Fruit fly (Drosophila melanogaster) whole organism, embryonic: ENCODE measurements around the gene CG4020.

Source experiments
- CG11560 ChIP-seq: fragments of 200-800 bp; sonication (Bioruptor generic); IDR thresholded peaks from 3 replicates; pipeline ENCODE4 v1.3.6; 2022; ENCODE audit warnings: missing biosample characterization, missing genetic modification characterization
- CG14441 ChIP-seq: fragments of 200-800 bp; sonication (Bioruptor generic); IDR thresholded peaks from 2 replicates; pipeline ENCODE4 v1.3.6; 2022; ENCODE audit warnings: missing biosample characterization, missing genetic modification characterization
- CG15011 ChIP-seq: fragments of 200-800 bp; sonication (Bioruptor generic); optimal IDR thresholded peaks from 3 replicates; lab custom pipeline; 2018; ENCODE audit warnings: missing biosample characterization, mild to moderate bottlenecking, missing genetic modification characterization
- CG15073 ChIP-seq: fragments of 200-800 bp; sonication (Bioruptor generic); optimal IDR thresholded peaks from 2 replicates; lab custom pipeline; 2016; ENCODE audit warnings: missing biosample characterization, missing genetic modification characterization
- CG16779 ChIP-seq: fragments of 200-800 bp; sonication (Bioruptor generic); IDR thresholded peaks from 2 replicates; pipeline ENCODE4 v1.3.6; 2022; ENCODE audit warnings: missing biosample characterization, missing genetic modification characterization
- CG16813 ChIP-seq: fragments of 200-800 bp; sonication (Bioruptor generic); IDR thresholded peaks from 3 replicates; pipeline ENCODE4 v1.3.6; 2022; ENCODE audit warnings: missing biosample characterization, missing genetic modification characterization; ENCODE audit not compliant: partially characterized antibody
- CG16863 ChIP-seq: fragments of 200-800 bp; sonication (Bioruptor generic); optimal IDR thresholded peaks from 3 replicates; lab custom pipeline; 2016; ENCODE audit warnings: missing biosample characterization, missing genetic modification characterization
- CG17361 ChIP-seq: fragments of 200-800 bp; sonication (Bioruptor generic); IDR thresholded peaks from 3 replicates; pipeline ENCODE4 v1.3.6; 2022; ENCODE audit warnings: missing biosample characterization, missing genetic modification characterization
- CG17568 ChIP-seq: fragments of 200-800 bp; sonication (Bioruptor generic); optimal IDR thresholded peaks from 2 replicates; lab custom pipeline; 2018; ENCODE audit warnings: missing biosample characterization, mild to moderate bottlenecking, missing genetic modification characterization, moderate library complexity
- CG34376 ChIP-seq: fragments of 200-800 bp; sonication (Bioruptor generic); optimal IDR thresholded peaks from 2 replicates; lab custom pipeline; 2018; ENCODE audit warnings: missing biosample characterization, mild to moderate bottlenecking, missing genetic modification characterization
- CG34422 ChIP-seq: fragments of 200-800 bp; sonication (Bioruptor generic); IDR thresholded peaks from 3 replicates; pipeline ENCODE4 v1.3.6; 2022; ENCODE audit warnings: missing biosample characterization, missing genetic modification characterization
- CG4282 ChIP-seq: fragments of 200-800 bp; sonication (Bioruptor generic); optimal IDR thresholded peaks from 2 replicates; lab custom pipeline; 2016; ENCODE audit warnings: missing biosample characterization, missing genetic modification characterization
- CG4424 ChIP-seq: fragments of 200-800 bp; sonication (Bioruptor generic); optimal IDR thresholded peaks from 3 replicates; lab custom pipeline; 2016; ENCODE audit warnings: missing biosample characterization, missing genetic modification characterization
- CG7786 ChIP-seq: fragments of 200-800 bp; sonication (Bioruptor generic); optimal IDR thresholded peaks from 2 replicates; lab custom pipeline; 2016; ENCODE audit warnings: missing biosample characterization, missing genetic modification characterization
- CG7839 ChIP-seq: fragments of 200-800 bp; sonication (Bioruptor generic); optimal IDR thresholded peaks from 3 replicates; lab custom pipeline; 2018; ENCODE audit warnings: missing biosample characterization, mild to moderate bottlenecking, missing genetic modification characterization, moderate library complexity
- CG8281 ChIP-seq: fragments of 200-800 bp; sonication (Bioruptor generic); optimal IDR thresholded peaks from 2 replicates; lab custom pipeline; 2018; ENCODE audit warnings: missing biosample characterization, mild to moderate bottlenecking, missing genetic modification characterization, moderate library complexity
- CG8944 ChIP-seq: fragments of 200-800 bp; sonication (Bioruptor generic); optimal IDR thresholded peaks from 3 replicates; lab custom pipeline; 2016; ENCODE audit warnings: missing biosample characterization, missing genetic modification characterization
- Dad ChIP-seq: fragments of 200-800 bp; sonication (Bioruptor generic); optimal IDR thresholded peaks from 3 replicates; lab custom pipeline; 2016; ENCODE audit warnings: missing biosample characterization, missing genetic modification characterization
- Ets97D ChIP-seq: fragments of 200-800 bp; sonication (Bioruptor generic); optimal IDR thresholded peaks from 3 replicates; lab custom pipeline; 2016; ENCODE audit warnings: missing biosample characterization, missing genetic modification characterization
- HHEX ChIP-seq: fragments of 200-800 bp; sonication (Bioruptor generic); optimal IDR thresholded peaks from 3 replicates; lab custom pipeline; 2017; ENCODE audit warnings: missing biosample characterization, mild to moderate bottlenecking, missing genetic modification characterization, missing genetic modification reagents
- HLH54F ChIP-seq: fragments of 200-800 bp; sonication (Bioruptor generic); optimal IDR thresholded peaks from 3 replicates; lab custom pipeline; 2016; ENCODE audit warnings: missing biosample characterization, missing genetic modification characterization
- HmgD ChIP-seq: fragments of 200-800 bp; sonication (Bioruptor generic); optimal IDR thresholded peaks from 3 replicates; lab custom pipeline; 2016; ENCODE audit warnings: missing biosample characterization, missing genetic modification characterization
- NC2β ChIP-seq: fragments of 200-800 bp; sonication (Bioruptor generic); optimal IDR thresholded peaks from 2 replicates; lab custom pipeline; 2016; ENCODE audit warnings: missing biosample characterization, missing genetic modification characterization
- Neu2 ChIP-seq: fragments of 200-800 bp; sonication (Bioruptor generic); optimal IDR thresholded peaks from 3 replicates; lab custom pipeline; 2016; ENCODE audit warnings: missing biosample characterization, missing genetic modification characterization, borderline replicate concordance
- Ptx1 ChIP-seq: fragments of 200-800 bp; sonication (Bioruptor generic); IDR thresholded peaks from 2 replicates; pipeline ENCODE4 v1.3.6; 2022; ENCODE audit warnings: missing biosample characterization, missing genetic modification characterization
- TFAM ChIP-seq: fragments of 200-800 bp; sonication (Bioruptor generic); optimal IDR thresholded peaks from 2 replicates; lab custom pipeline; 2017; ENCODE audit warnings: missing biosample characterization, missing genetic modification characterization, inconsistent platforms
- al ChIP-seq: fragments of 200-800 bp; sonication (Bioruptor generic); IDR thresholded peaks from 2 replicates; pipeline ENCODE4 v1.3.6; 2022; ENCODE audit warnings: missing biosample characterization, missing genetic modification characterization
- ara ChIP-seq: fragments of 200-800 bp; sonication (Bioruptor generic); IDR thresholded peaks from 2 replicates; pipeline ENCODE4 v1.3.6; 2022; ENCODE audit warnings: missing biosample characterization, missing genetic modification characterization
- ash1 ChIP-seq: fragments of 200-800 bp; sonication (Bioruptor generic); optimal IDR thresholded peaks from 2 replicates; lab custom pipeline; 2018; ENCODE audit warnings: missing biosample characterization, mild to moderate bottlenecking, missing genetic modification characterization
- bbx ChIP-seq: fragments of 200-800 bp; sonication (Bioruptor generic); IDR thresholded peaks from 2 replicates; pipeline ENCODE4 v1.3.6; 2022; ENCODE audit warnings: missing biosample characterization, missing genetic modification characterization; ENCODE audit not compliant: partially characterized antibody
- ci ChIP-seq: fragments of 200-800 bp; sonication (Bioruptor generic); IDR thresholded peaks from 3 replicates; pipeline ENCODE4 v1.3.6; 2022; ENCODE audit warnings: missing biosample characterization, missing genetic modification characterization
- corto ChIP-seq: fragments of 200-800 bp; sonication (Bioruptor generic); optimal IDR thresholded peaks from 2 replicates; lab custom pipeline; 2016; ENCODE audit warnings: missing biosample characterization, mild to moderate bottlenecking, missing genetic modification characterization, moderate library complexity
- crol ChIP-seq: fragments of 200-800 bp; sonication (Bioruptor generic); IDR thresholded peaks from 2 replicates; pipeline ENCODE4 v1.3.6; 2022; ENCODE audit warnings: missing biosample characterization, missing genetic modification characterization
- crp ChIP-seq, 2 experiments: fragments of 200-800 bp; sonication (Bioruptor generic); optimal IDR thresholded peaks; 2 replicates in 1 of 2; 3 replicates in 1 of 2; lab custom pipeline; 2017; ENCODE audit warnings: missing biosample characterization in 2 of 2, missing genetic modification characterization in 2 of 2, mild to moderate bottlenecking in 1 of 2, moderate library complexity in 1 of 2
- da ChIP-seq: fragments of 200-800 bp; sonication (Bioruptor generic); optimal IDR thresholded peaks from 2 replicates; lab custom pipeline; 2016; ENCODE audit warnings: missing biosample characterization, missing genetic modification characterization
- dmrt11E ChIP-seq: fragments of 200-800 bp; sonication (Bioruptor generic); optimal IDR thresholded peaks from 3 replicates; lab custom pipeline; 2018; ENCODE audit warnings: missing biosample characterization, mild to moderate bottlenecking, missing genetic modification characterization, moderate library complexity
- en ChIP-seq: fragments of 200-800 bp; sonication (Bioruptor generic); optimal IDR thresholded peaks from 2 replicates; lab custom pipeline; 2016; ENCODE audit warnings: missing biosample characterization, missing genetic modification characterization
- eyg ChIP-seq: fragments of 200-800 bp; sonication (Bioruptor generic); optimal IDR thresholded peaks from 3 replicates; lab custom pipeline; 2016; ENCODE audit warnings: missing biosample characterization, missing genetic modification characterization
- grn ChIP-seq: fragments of 200-800 bp; sonication (Bioruptor generic); optimal IDR thresholded peaks from 3 replicates; lab custom pipeline; 2017; ENCODE audit warnings: missing biosample characterization, missing genetic modification characterization
- gt ChIP-seq: fragments of 200-800 bp; sonication (Bioruptor generic); IDR thresholded peaks from 2 replicates; pipeline ENCODE4 v1.3.6; 2022; ENCODE audit warnings: missing biosample characterization, missing genetic modification characterization
- ind ChIP-seq: fragments of 200-800 bp; sonication (Bioruptor generic); optimal IDR thresholded peaks from 3 replicates; lab custom pipeline; 2016; ENCODE audit warnings: missing biosample characterization, missing genetic modification characterization
- kah ChIP-seq: fragments of 200-800 bp; sonication (Bioruptor generic); optimal IDR thresholded peaks from 2 replicates; lab custom pipeline; 2018; ENCODE audit warnings: missing biosample characterization, mild to moderate bottlenecking, missing genetic modification characterization
- lov ChIP-seq, 2 experiments: fragments of 200-800 bp in 1 of 2; fragments of >200 bp in 1 of 2; sonication (Bioruptor generic) in 1 of 2; IDR thresholded peaks in 1 of 2; optimal IDR thresholded peaks in 1 of 2; 2 replicates in 1 of 2; 3 replicates in 1 of 2; pipeline versions ENCODE4 v1.3.6 to Lab custom; 2017 to 2022; ENCODE audit warnings: missing biosample characterization in 1 of 2, missing genetic modification characterization in 1 of 2
- luna ChIP-seq: fragments of 200-800 bp; sonication (Bioruptor generic); optimal IDR thresholded peaks from 2 replicates; lab custom pipeline; 2016; ENCODE audit warnings: missing biosample characterization, missing genetic modification characterization
- sens ChIP-seq: fragments of 200-800 bp; sonication (Bioruptor generic); peaks from one replicate; lab custom pipeline; 2016; ENCODE audit warnings: missing biosample characterization, missing genetic modification characterization
- slp2 ChIP-seq: fragments of 200-800 bp; sonication (Bioruptor generic); optimal IDR thresholded peaks from 2 replicates; lab custom pipeline; 2016; ENCODE audit warnings: missing biosample characterization, missing genetic modification characterization
- sr ChIP-seq: fragments of 200-800 bp; sonication (Bioruptor generic); IDR thresholded peaks from 3 replicates; pipeline ENCODE4 v1.3.6; 2022; ENCODE audit warnings: missing biosample characterization, missing genetic modification characterization
- sug ChIP-seq: fragments of 200-800 bp; optimal IDR thresholded peaks from 2 replicates; lab custom pipeline; 2019; ENCODE audit warnings: missing biosample characterization, mild to moderate bottlenecking, missing genetic modification characterization, moderate library complexity
- tgo ChIP-seq: fragments of 200-800 bp; sonication (Bioruptor generic); IDR thresholded peaks from 3 replicates; pipeline ENCODE4 v1.3.6; 2022; ENCODE audit warnings: missing biosample characterization, missing genetic modification characterization
- ttk ChIP-seq: fragments of 200-800 bp; sonication (Bioruptor generic); IDR thresholded peaks from 2 replicates; pipeline ENCODE4 v2.1.2; 2022; ENCODE audit warnings: missing biosample characterization, missing genetic modification characterization

The CG4020 gene

DNA sequence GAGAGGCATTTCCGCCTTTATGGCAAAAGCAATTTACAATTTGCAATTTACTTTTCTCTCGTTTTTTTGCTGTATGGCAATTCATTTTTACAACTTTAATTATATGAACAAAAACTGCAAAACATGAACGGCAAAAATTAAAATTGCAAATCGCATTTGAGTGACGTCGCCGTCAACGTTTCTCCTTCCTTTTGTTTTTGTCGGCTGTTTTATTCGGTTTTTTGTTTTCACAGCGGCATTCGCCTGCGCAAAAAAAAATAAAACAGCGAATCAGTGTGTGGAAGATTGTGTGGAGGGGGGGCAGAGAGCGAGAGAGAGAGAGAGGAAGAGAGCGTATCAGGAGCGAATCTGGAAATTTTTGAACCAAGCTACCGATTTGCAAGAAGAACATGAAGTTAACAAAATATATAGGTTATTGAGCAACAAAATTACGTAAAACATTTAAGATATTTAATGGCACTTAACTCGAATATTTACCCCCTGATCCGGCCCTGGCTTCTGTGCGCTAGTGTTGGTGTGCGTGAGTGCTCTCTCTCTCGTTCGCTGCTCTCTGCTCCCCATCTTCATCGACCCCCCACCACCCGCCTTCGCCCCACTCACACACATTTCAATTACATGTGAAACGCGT lies 13.1 kb downstream of the CG4020 start (continued):
- TF ChIP-seq CG34422 (GFP tag; lab: Robert Waterston, UW): peak; percentile 99
- TF ChIP-seq dmrt11E (tag; lab: Kevin White, UChicago): peak; percentile 96
- peak; percentile 99 for TF ChIP-seq HLH54F
- TF ChIP-seq luna (GFP tag; lab: Kevin White, UChicago): peak; percentile 98
- peak; percentile 99 for TF ChIP-seq ara (GFP tag; lab: Robert Waterston, UW)
- TF ChIP-seq crol (GFP tag; lab: Robert Waterston, UW): peak; percentile 95
- peak; percentile 100 for TF ChIP-seq ci
- peak; percentile 99 for TF ChIP-seq HHEX (GFP tag; lab: Kevin White, UChicago)
- TF ChIP-seq CG14441 (GFP tag; lab: Robert Waterston, UW): peak; percentile 100
- TF ChIP-seq ttk (GFP tag; lab: Robert Waterston, UW): peak; percentile 99
- TF ChIP-seq Ptx1 (GFP tag; lab: Robert Waterston, UW): peak; percentile 100
- TF ChIP-seq Ets97D (GFP tag; lab: Kevin White, UChicago): peak; percentile 92
- TF ChIP-seq sens (GFP tag; lab: Kevin White, UChicago): peak; percentile 100
- peak; percentile 85 for TF ChIP-seq grn (GFP tag; lab: Kevin White, UChicago)
- TF ChIP-seq en: peak; percentile 97
- peak; percentile 97 for TF ChIP-seq CG17361 (GFP tag; lab: Robert Waterston, UW)
- TF ChIP-seq CG16813 (GFP tag; lab: Robert Waterston, UW): peak; percentile 94
- TF ChIP-seq TFAM: peak; percentile 85
- TF ChIP-seq CG4282: peak; percentile 96
- peak; percentile 91 for TF ChIP-seq Neu2 (GFP tag; lab: Kevin White, UChicago)
- TF ChIP-seq al (GFP tag; lab: Robert Waterston, UW): peak; percentile 99
- peak; percentile 99 for TF ChIP-seq CG16779 (GFP tag; lab: Robert Waterston, UW)
- TF ChIP-seq sug (tag; lab: Kevin White, UChicago): peak; percentile 98
- TF ChIP-seq NC2β (GFP tag; lab: Kevin White, UChicago): peak; percentile 98
- TF ChIP-seq CG16863: peak; percentile 99
- TF ChIP-seq corto: peak; percentile 93
- peak; percentile 98 for TF ChIP-seq slp2 (GFP tag; lab: Kevin White, UChicago)
- TF ChIP-seq ash1 (GFP tag; lab: Kevin White, UChicago): peak; percentile 95
- peak; percentile 99 for TF ChIP-seq Dad (GFP tag; lab: Kevin White, UChicago)
- TF ChIP-seq lov (optimal IDR thresholded peaks at IDR 0.05; lab: Kevin White, UChicago): no peak
- peak; percentile 99 for TF ChIP-seq lov (GFP tag; IDR thresholded peaks at IDR 0.05; lab: Robert Waterston, UW)
- peak; percentile 96 for TF ChIP-seq sr (GFP tag; lab: Robert Waterston, UW)
- TF ChIP-seq CG4424 (GFP tag; lab: Kevin White, UChicago): peak; percentile 99
- TF ChIP-seq CG15011: peak; percentile 98
- peak; percentile 95 for TF ChIP-seq CG11560 (tag; lab: Robert Waterston, UW)
- TF ChIP-seq CG7839 (tag; lab: Kevin White, UChicago): peak; percentile 99
- peak; percentile 97 for TF ChIP-seq CG17568 (GFP tag; lab: Kevin White, UChicago)
- TF ChIP-seq bbx (GFP tag; lab: Robert Waterston, UW): peak; percentile 82
- peak; percentile 99 for TF ChIP-seq HmgD (GFP tag; lab: Kevin White, UChicago)
- TF ChIP-seq CG8281 (tag; lab: Kevin White, UChicago): peak; percentile 92
- peak; percentile 99 for TF ChIP-seq CG7786 (GFP tag; lab: Kevin White, UChicago)
- peak; percentile 99 for TF ChIP-seq CG34376 (GFP tag; lab: Kevin White, UChicago)
- TF ChIP-seq ind (GFP tag; lab: Kevin White, UChicago): peak; percentile 99
- peak; percentile 87 for TF ChIP-seq CG15073 (GFP tag; lab: Kevin White, UChicago)
- peak; percentile 98 for TF ChIP-seq da
- TF ChIP-seq crp (GFP tag; optimal IDR thresholded peaks at IDR 0.05; lab: Kevin White, UChicago): peak in 1 of 2 experiments; percentile 72
- TF ChIP-seq eyg (GFP tag; lab: Kevin White, UChicago): peak; percentile 97
- peak; percentile 99 for TF ChIP-seq tgo
- peak; percentile 99 for TF ChIP-seq CG8944
- peak; percentile 94 for TF ChIP-seq kah
- peak; percentile 98 for TF ChIP-seq gt (GFP tag; lab: Robert Waterston, UW)
